Worm (Caenorhabditis elegans): ENCODE measurements around the gene srz-54.
"Not testable (repeated sequence)": the region's sequence is repeated elsewhere in the genome, so short reads cannot be mapped to it uniquely, and the experiment has no call there.

Gene srz-54

ce11 chrV:16980368-16980767 lies at the start of gene srz-54:
Gene srz-54, plus strand, starts transcription at chrV:16980668.
- TF ChIP-seq aly-2 (tag; optimal IDR thresholded peaks at IDR 0.05) (no peak), skn-1 (tag; optimal IDR thresholded peaks at IDR 0.05) (no peak), nhr-11 (tag; optimal IDR thresholded peaks at IDR 0.05) (no peak), elt-3 (tag; optimal IDR thresholded peaks at IDR 0.05) (no peak), fkh-2 (tag; optimal IDR thresholded peaks at IDR 0.05) (no peak)

- not testable (repeated sequence) for TF ChIP-seq mdl-1, nhr-12, jun-1 (tag; optimal IDR thresholded peaks at IDR 0.05)
Observed at ce11 chrV:16938731-16939130, 41.7 kb upstream of the srz-54 start, which contains the start of gene fbxa-148. Gene fbxa-148, plus strand, starts transcription at chrV:16939031.

DNA sequence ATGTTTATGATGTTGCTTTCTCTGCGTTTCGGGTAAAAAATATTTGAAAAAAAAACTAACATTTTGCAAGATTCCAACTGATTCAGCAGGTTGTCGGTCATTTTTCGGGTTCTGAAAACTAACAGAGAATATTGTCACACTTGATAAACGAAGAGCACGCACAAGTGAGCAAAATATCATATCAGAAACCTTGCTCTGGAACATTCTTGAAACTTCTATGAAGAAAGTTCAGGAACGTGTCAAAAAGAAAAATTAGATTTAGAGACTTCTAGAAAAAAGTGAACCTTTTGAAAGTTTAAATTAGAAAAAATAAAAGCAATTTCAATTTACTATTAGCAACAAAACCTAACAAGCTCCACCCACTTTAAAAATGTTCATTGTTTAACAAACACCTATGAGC lies 32.5 kb upstream of the srz-54 start, which contains the start of gene fbxa-112:
fbxa-112 (minus strand) TSS at position 101 of the 400 bp plus-strand sequence.
- not testable (repeated sequence) for TF ChIP-seq nhr-12, snpc-4, skn-1 (tag; optimal IDR thresholded peaks at IDR 0.05)

ce11 chrV:16949609-16950008 lies 30.9 kb upstream of the srz-54 start, which contains the start of gene fbxa-111:
Gene fbxa-111, minus strand, starts transcription at chrV:16949709.
- TF ChIP-seq sea-2 (GFP tag; optimal IDR thresholded peaks at IDR 0.05); ZK546.5 (tag; optimal IDR thresholded peaks at IDR 0.05); R02D3.7 (tag; optimal IDR thresholded peaks at IDR 0.05): not testable (repeated sequence)

DNA sequence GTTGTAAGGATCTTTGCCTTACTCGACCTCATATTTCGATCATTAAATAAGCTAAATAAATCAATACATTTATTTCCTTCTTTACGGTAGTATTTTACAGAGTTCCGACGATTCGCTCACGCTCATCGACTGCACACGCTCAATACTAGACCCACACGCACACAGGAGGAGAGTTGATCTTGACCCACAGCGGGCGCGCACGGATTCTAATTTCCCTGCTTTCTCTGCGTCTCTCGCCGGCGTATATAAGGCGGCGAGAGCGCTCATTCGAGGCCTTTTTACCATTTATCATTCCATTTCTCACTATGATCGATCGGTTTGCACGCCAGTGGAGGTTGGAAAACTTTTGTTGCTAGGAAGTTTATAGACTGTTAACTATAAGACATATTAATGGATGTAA lies 30.4 kb upstream of the srz-54 start:
- TF ChIP-seq ztf-11 (tag; optimal IDR thresholded peaks at IDR 0.05): no peak

- no peak for TF ChIP-seq tbx-2 (tag; optimal IDR thresholded peaks at IDR 0.05)
- TF ChIP-seq egl-5 (tag; optimal IDR thresholded peaks at IDR 0.05): no peak
- TF ChIP-seq egl-27 (tag; optimal IDR thresholded peaks at IDR 0.05): no peak
- TF ChIP-seq ztf-4 (tag; optimal IDR thresholded peaks at IDR 0.05): no peak
- no peak for TF ChIP-seq nhr-43 (tag; optimal IDR thresholded peaks at IDR 0.05; ENCODE audit: poor library complexity, severe bottlenecking)
- TF ChIP-seq aly-2 (tag; optimal IDR thresholded peaks at IDR 0.05): no peak
- no peak for TF ChIP-seq daf-12 (tag; optimal IDR thresholded peaks at IDR 0.05)
- TF ChIP-seq ceh-16 (tag; optimal IDR thresholded peaks at IDR 0.05): no peak
- TF ChIP-seq ceh-9 (tag; optimal IDR thresholded peaks at IDR 0.05): no peak
Observed at ce11 chrV:16951504-16951903, 29.0 kb upstream of the srz-54 start, which contains the start of gene clec-238. Gene clec-238, plus strand, starts transcription at chrV:16951804.

ce11 chrV:16954766-16955165 lies 25.7 kb upstream of the srz-54 start, which contains the start of gene srh-206:
Gene srh-206, minus strand, starts transcription at chrV:16954866.
- TF ChIP-seq ceh-82 (tag; optimal IDR thresholded peaks at IDR 0.05) (no peak), R02D3.7 (tag; optimal IDR thresholded peaks at IDR 0.05) (no peak), mml-1 (tag; optimal IDR thresholded peaks at IDR 0.05) (no peak), nhr-43 (tag; optimal IDR thresholded peaks at IDR 0.05; ENCODE audit: poor library complexity, severe bottlenecking) (no peak)

DNA sequence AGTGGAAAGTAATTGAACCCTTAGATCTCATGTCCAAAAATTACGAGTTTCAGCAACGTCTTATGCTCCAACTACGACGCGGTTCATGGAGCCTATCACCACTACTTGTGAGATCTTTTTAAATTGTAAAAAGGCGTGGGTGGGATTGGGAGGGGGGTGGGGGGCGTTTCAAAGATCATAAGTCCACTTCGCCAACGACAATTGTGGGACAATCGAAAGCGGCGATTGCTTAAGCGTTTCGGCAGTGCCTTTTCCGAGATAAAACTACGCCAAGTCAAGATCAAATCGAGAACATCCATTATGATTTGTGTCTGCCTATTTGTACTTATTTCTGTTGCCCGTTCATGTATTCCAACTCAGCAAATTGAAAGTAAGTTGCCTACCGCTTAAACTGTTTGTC lies 24.2 kb upstream of the srz-54 start, which contains the start of gene clec-239:
clec-239 (plus strand) TSS at position 301 of the 400 bp plus-strand sequence.
- TF ChIP-seq ceh-28 (tag; optimal IDR thresholded peaks at IDR 0.05) (no peak), egl-27 (tag; optimal IDR thresholded peaks at IDR 0.05) (no peak), nhr-12 (tag; optimal IDR thresholded peaks at IDR 0.05) (no peak), nhr-77 (tag; optimal IDR thresholded peaks at IDR 0.05) (no peak), jun-1 (tag; optimal IDR thresholded peaks at IDR 0.05) (no peak), mml-1 (tag; optimal IDR thresholded peaks at IDR 0.05) (no peak), snpc-4 (tag; optimal IDR thresholded peaks at IDR 0.05) (no peak)

- TF ChIP-seq eor-1 (tag; optimal IDR thresholded peaks at IDR 0.05): no peak
- peak; percentile 15 for TF ChIP-seq skn-1 (tag; optimal IDR thresholded peaks at IDR 0.05)
- TF ChIP-seq ceh-9 (tag; optimal IDR thresholded peaks at IDR 0.05): no peak
- peak; percentile 93 for TF ChIP-seq nfya-1 (tag; optimal IDR thresholded peaks at IDR 0.05; ENCODE audit: insufficient read depth)
Observed at ce11 chrV:16958975-16959374, 21.5 kb upstream of the srz-54 start.
